Worm (Caenorhabditis elegans): ENCODE measurements around the gene T27A8.3.

The T27A8.3 gene

ce11 chrX:16072595-16072994 is 10.1 kb downstream of the T27A8.3 start, which contains the start of gene col-187:
Gene col-187 (plus strand): TSS chrX:16072895.
- no peak for TF ChIP-seq F26F4.8 (GFP tag; conservative IDR thresholded peaks at IDR 0.05)
- TF ChIP-seq nhr-48 (tag; optimal IDR thresholded peaks at IDR 0.05) = no peak
- no peak for TF ChIP-seq set-16 (GFP tag; IDR thresholded peaks at IDR 0.05)
- TF ChIP-seq nhr-41 (GFP tag; IDR thresholded peaks at IDR 0.05) = no peak
- TF ChIP-seq lin-38 (GFP tag; IDR thresholded peaks at IDR 0.05) = no peak
- TF ChIP-seq nhr-42 (GFP tag; IDR thresholded peaks at IDR 0.05) = no peak
- TF ChIP-seq nhr-10 (tag; optimal IDR thresholded peaks at IDR 0.05) = no peak
- no peak for TF ChIP-seq ztf-11 (tag; optimal IDR thresholded peaks at IDR 0.05)
- TF ChIP-seq dmd-9 (GFP tag; IDR thresholded peaks at IDR 0.05) = no peak
- TF ChIP-seq lsy-2 (tag; optimal IDR thresholded peaks at IDR 0.05) = no peak
- no peak for TF ChIP-seq ces-1 (GFP tag; optimal IDR thresholded peaks at IDR 0.05)
- TF ChIP-seq Y105C5A.15 (GFP tag; IDR thresholded peaks at IDR 0.05) = no peak
- no peak for TF ChIP-seq saeg-2 (GFP tag; IDR thresholded peaks at IDR 0.05)
- no peak for TF ChIP-seq lir-3 (tag; optimal IDR thresholded peaks at IDR 0.05)
- no peak for TF ChIP-seq Y75B8A.6 (GFP tag; IDR thresholded peaks at IDR 0.05)
- no peak for TF ChIP-seq lin-13 (GFP tag; optimal IDR thresholded peaks at IDR 0.05)
- no peak for TF ChIP-seq ctbp-1 (GFP tag; IDR thresholded peaks at IDR 0.05)
- TF ChIP-seq mdl-1 (tag; optimal IDR thresholded peaks at IDR 0.05) = no peak
- TF ChIP-seq ztf-7 (tag; optimal IDR thresholded peaks at IDR 0.05) = no peak
- no peak for TF ChIP-seq pqm-1 (tag; optimal IDR thresholded peaks at IDR 0.05)

DNA sequence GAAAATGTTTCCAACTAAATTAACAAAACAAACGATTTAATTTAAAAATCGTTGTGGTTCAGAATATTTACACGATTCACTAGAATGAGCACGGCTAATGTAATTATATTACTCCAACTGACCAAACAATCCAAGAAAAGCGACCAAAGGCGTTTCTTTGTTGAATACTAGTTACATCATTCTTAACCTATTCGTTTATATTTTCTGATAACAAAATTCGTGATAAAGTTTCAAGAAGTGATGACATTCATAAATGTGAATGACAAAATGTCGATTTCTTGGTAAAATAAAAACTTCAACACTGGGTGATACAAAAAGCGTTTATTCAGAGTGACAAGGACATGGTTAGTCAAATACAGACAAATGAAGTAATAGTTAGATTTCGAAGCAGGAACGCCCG is 14.0 kb downstream of the T27A8.3 start, which contains the start of gene C30F2.4:
Gene C30F2.4 (minus strand): TSS at position 101 of the 400 bp plus-strand sequence.
- TF ChIP-seq F37D6.2 (tag; optimal IDR thresholded peaks at IDR 0.05) (no peak), nhr-42 (GFP tag; IDR thresholded peaks at IDR 0.05) (no peak), spr-1 (tag; optimal IDR thresholded peaks at IDR 0.05) (no peak), rbr-2 (tag; optimal IDR thresholded peaks at IDR 0.05) (no peak), lir-3 (tag; optimal IDR thresholded peaks at IDR 0.05) (no peak)

- no peak for TF ChIP-seq F49E8.2 (tag; optimal IDR thresholded peaks at IDR 0.05; ENCODE audit: borderline replicate concordance)
- peak; percentile 77 for TF ChIP-seq aha-1 (tag)
These were observed 16.2 kb downstream of the T27A8.3 start for ce11 chrX:16078695-16079094.

- no peak for TF ChIP-seq madf-9 (GFP tag; conservative IDR thresholded peaks at IDR 0.05)
- no peak for TF ChIP-seq Y75B8A.6 (GFP tag; IDR thresholded peaks at IDR 0.05)
- TF ChIP-seq daf-19 (GFP tag; conservative IDR thresholded peaks at IDR 0.05) = no peak
- no peak for TF ChIP-seq ceh-28 (tag; optimal IDR thresholded peaks at IDR 0.05)
- TF ChIP-seq zip-11 (GFP tag; IDR thresholded peaks at IDR 0.05) = no peak
- TF ChIP-seq F10B5.3 (tag; optimal IDR thresholded peaks at IDR 0.05) = no peak
- no peak for TF ChIP-seq F26F4.8 (GFP tag; conservative IDR thresholded peaks at IDR 0.05)
- TF ChIP-seq F37D6.2 (tag; optimal IDR thresholded peaks at IDR 0.05) = no peak
- no peak for TF ChIP-seq nhr-237 (tag; optimal IDR thresholded peaks at IDR 0.05)
- TF ChIP-seq hmg-1.1 (GFP tag; IDR thresholded peaks at IDR 0.05) = no peak
- TF ChIP-seq hlh-11 (tag; optimal IDR thresholded peaks at IDR 0.05) = no peak
- TF ChIP-seq mep-1 (tag; optimal IDR thresholded peaks at IDR 0.05) = no peak
- TF ChIP-seq ZK546.5 (tag; optimal IDR thresholded peaks at IDR 0.05) = no peak
- no peak for TF ChIP-seq ztf-7 (tag; optimal IDR thresholded peaks at IDR 0.05)
- no peak for TF ChIP-seq sdz-12 (GFP tag; optimal IDR thresholded peaks at IDR 0.05)
These were observed 19.5 kb downstream of the T27A8.3 start, which contains the start of gene idpp-14 for ce11 chrX:16082024-16082423. Gene idpp-14 (plus strand): TSS chrX:16082347.

ce11 chrX:16085094-16085493 is 22.6 kb downstream of the T27A8.3 start, which contains the start of gene C30F2.2:
Gene C30F2.2 (minus strand): TSS chrX:16085215.
- TF ChIP-seq nhr-102 (tag; optimal IDR thresholded peaks at IDR 0.05) (no peak), dpl-1 (GFP tag; optimal IDR thresholded peaks at IDR 0.05) (no peak), zip-2 (tag; optimal IDR thresholded peaks at IDR 0.05) (no peak), zag-1 (tag; optimal IDR thresholded peaks at IDR 0.05) (no peak), unc-62 (GFP tag; optimal IDR thresholded peaks at IDR 0.05 in 1 of 2) (peak in 1 of 2 experiments; percentile 48), unc-62 (tag; optimal IDR thresholded peaks at IDR 0.05) (no peak), daf-12 (tag; optimal IDR thresholded peaks at IDR 0.05) (no peak), hlh-30 (tag; optimal IDR thresholded peaks at IDR 0.05; ENCODE audit: insufficient read depth) (no peak), mep-1 (tag; optimal IDR thresholded peaks at IDR 0.05) (no peak), pha-4 (GFP tag; IDR thresholded peaks at IDR 0.05) (no peak), pha-4 (tag; optimal IDR thresholded peaks at IDR 0.05) (peak; percentile 80), pqm-1 (tag; optimal IDR thresholded peaks at IDR 0.05) (no peak), fos-1 (tag; optimal IDR thresholded peaks at IDR 0.05) (no peak), Y105C5A.15 (GFP tag; IDR thresholded peaks at IDR 0.05) (no peak)

Measured in whole organism, L4 larva.